Fruit fly (Drosophila melanogaster): ENCODE results near the gene Sirt7.

Sirt7 gene

dm6 chr3R:29038960-29039581, 16.7 kb upstream of the Sirt7 start, which contains the start of the genes Slu7 and Pkc98E (continued):
- peak; percentile 51 for TF ChIP-seq Fer3 (tag; optimal IDR thresholded peaks at IDR 0.05)
- no peak for TF ChIP-seq Doc2 (GFP tag; IDR thresholded peaks at IDR 0.05)
- TF ChIP-seq lilli (GFP tag; optimal IDR thresholded peaks at IDR 0.05) = peak; percentile 70
- peak; percentile 55 for TF ChIP-seq CG11085 (GFP tag; IDR thresholded peaks at IDR 0.05)
- TF ChIP-seq nau (GFP tag; optimal IDR thresholded peaks at IDR 0.05) = no peak
- TF ChIP-seq CG1024 (GFP tag; IDR thresholded peaks at IDR 0.05) = peak; percentile 34; the same call in 1 of the 2 replicates
- peak; percentile 79 for TF ChIP-seq Antp (GFP tag; optimal IDR thresholded peaks at IDR 0.05)
- TF ChIP-seq CG11398 (GFP tag; optimal IDR thresholded peaks at IDR 0.05) = peak; percentile 17
- TF ChIP-seq CG12155 (GFP tag; optimal IDR thresholded peaks at IDR 0.05) = peak; percentile 73
- 0 out of 2 replicates have a peak, but pooled peaks have one; percentile 25 for TF ChIP-seq E2f2 (GFP tag; IDR thresholded peaks at IDR 0.05)
- peak; percentile 13; the same call in 1 of the 2 replicates for TF ChIP-seq Ada2b (GFP tag; IDR thresholded peaks at IDR 0.05)
- TF ChIP-seq ken (GFP tag; IDR thresholded peaks at IDR 0.05) = peak; percentile 82; the same call in 2 of the 3 replicates
- no peak for TF ChIP-seq CG17186 (GFP tag; optimal IDR thresholded peaks at IDR 0.05)
- TF ChIP-seq hkb (optimal IDR thresholded peaks at IDR 0.05) = no peak
- TF ChIP-seq hkb (GFP tag; IDR thresholded peaks at IDR 0.05) = no peak; the same call in 1 of the 2 replicates
- no peak for TF ChIP-seq fd96Cb (tag; optimal IDR thresholded peaks at IDR 0.05)
- no peak for TF ChIP-seq Awh (GFP tag; IDR thresholded peaks at IDR 0.05)
- TF ChIP-seq gro (GFP tag; optimal IDR thresholded peaks at IDR 0.05) = peak; percentile 88
- TF ChIP-seq CG18599 (GFP tag; optimal IDR thresholded peaks at IDR 0.05) = peak; percentile 68
- no peak for TF ChIP-seq en (GFP tag; optimal IDR thresholded peaks at IDR 0.05)
- TF ChIP-seq CG10209 (GFP tag; optimal IDR thresholded peaks at IDR 0.05) = peak; percentile 38
- TF ChIP-seq Side (GFP tag; optimal IDR thresholded peaks at IDR 0.05) = peak; percentile 35
- TF ChIP-seq D19A (tag; optimal IDR thresholded peaks at IDR 0.05) = no peak
- peak; percentile 53 for TF ChIP-seq CG2116 (GFP tag; optimal IDR thresholded peaks at IDR 0.05)
- 0 out of 2 replicates have a peak, but pooled peaks have one; percentile 24 for TF ChIP-seq CG10959 (GFP tag; IDR thresholded peaks at IDR 0.05)
- peak; percentile 53; the same call in 1 of the 3 replicates for TF ChIP-seq CG2889 (GFP tag; IDR thresholded peaks at IDR 0.05)
- peak; percentile 77; the same call in 2 of the 3 replicates for TF ChIP-seq CG34422 (GFP tag; IDR thresholded peaks at IDR 0.05)
- TF ChIP-seq hth (optimal IDR thresholded peaks at IDR 0.05) = no peak
- TF ChIP-seq CG33557 (GFP tag; optimal IDR thresholded peaks at IDR 0.05) = peak; percentile 21
- TF ChIP-seq Asciz (GFP tag; optimal IDR thresholded peaks at IDR 0.05) = no peak
- peak; percentile 58 for TF ChIP-seq CG17385 (GFP tag; optimal IDR thresholded peaks at IDR 0.05)
- peak; percentile 78 for TF ChIP-seq HLH54F (GFP tag; optimal IDR thresholded peaks at IDR 0.05)
- TF ChIP-seq sob (GFP tag; IDR thresholded peaks at IDR 0.05) = peak; percentile 90
- TF ChIP-seq psq (GFP tag; optimal IDR thresholded peaks at IDR 0.05) = peak; percentile 14
- TF ChIP-seq mam (GFP tag; optimal IDR thresholded peaks at IDR 0.05) = peak; percentile 83
- no peak for TF ChIP-seq CG9437 (GFP tag; optimal IDR thresholded peaks at IDR 0.05)
- TF ChIP-seq tap (tag; optimal IDR thresholded peaks at IDR 0.05) = peak; percentile 45
- peak; percentile 81 for TF ChIP-seq zen2 (GFP tag; IDR thresholded peaks at IDR 0.05; ENCODE audit: partially characterized antibody)
- no peak for TF ChIP-seq CG18262 (tag; optimal IDR thresholded peaks at IDR 0.05)
- no peak for TF ChIP-seq NC2α (GFP tag; optimal IDR thresholded peaks at IDR 0.05)
- no peak for TF ChIP-seq Dip2 (GFP tag; IDR thresholded peaks at IDR 0.05)
- peak in 1 of 2 experiments; percentile 66 for TF ChIP-seq Hr51 (GFP tag; optimal IDR thresholded peaks at IDR 0.05)
- TF ChIP-seq kni (GFP tag; optimal IDR thresholded peaks at IDR 0.05) = peak; percentile 31
- peak; percentile 78 for TF ChIP-seq NFAT (GFP tag; IDR thresholded peaks at IDR 0.05)
- no peak for TF ChIP-seq tio (GFP tag; optimal IDR thresholded peaks at IDR 0.05)
- no peak for TF ChIP-seq GATAe (GFP tag; conservative IDR thresholded peaks at IDR 0.05)
- no peak for TF ChIP-seq gsb-n (tag; optimal IDR thresholded peaks at IDR 0.05)
- peak; percentile 80 for TF ChIP-seq B-H2 (GFP tag; optimal IDR thresholded peaks at IDR 0.05)
- TF ChIP-seq CG2678 (tag; optimal IDR thresholded peaks at IDR 0.05) = peak; percentile 39
- TF ChIP-seq Eip74EF (GFP tag; optimal IDR thresholded peaks at IDR 0.05) = no peak

All from whole organism, embryonic.